Worm (Caenorhabditis elegans): ENCODE data around the gene T22B7.7.

- no peak for TF ChIP-seq lin-13 (GFP tag; optimal IDR thresholded peaks at IDR 0.05)
- no peak for TF ChIP-seq ceh-82 (tag; optimal IDR thresholded peaks at IDR 0.05)
- TF ChIP-seq nhr-237 (tag; optimal IDR thresholded peaks at IDR 0.05) = no peak
- TF ChIP-seq nhr-111 (GFP tag; optimal IDR thresholded peaks at IDR 0.05) = no peak
- no peak for TF ChIP-seq ama-1 (optimal IDR thresholded peaks at IDR 0.05)
- no peak for TF ChIP-seq lin-38 (GFP tag; IDR thresholded peaks at IDR 0.05)
- no peak for TF ChIP-seq unc-39 (tag; optimal IDR thresholded peaks at IDR 0.05)
- no peak for TF ChIP-seq zag-1 (tag; optimal IDR thresholded peaks at IDR 0.05)
- no peak for TF ChIP-seq fos-1 (tag; optimal IDR thresholded peaks at IDR 0.05)
- TF ChIP-seq ztf-11 (tag; optimal IDR thresholded peaks at IDR 0.05) = no peak
- TF ChIP-seq T20F7.1 (GFP tag; optimal IDR thresholded peaks at IDR 0.05) = no peak
Observed at ce11 chrX:5628432-5628977, 25.4 kb downstream of the T22B7.7 start.

Measured in whole organism, L4 larva.